Fruit fly (Drosophila melanogaster) whole organism, adult: ENCODE measurements around the gene Prosbeta7.

Experiments
- CG11617 ChIP-seq: fragments of 200-800 bp; sonication (Bioruptor generic); optimal IDR thresholded peaks from 2 replicates; lab custom pipeline; 2017; ENCODE audit warnings: mild to moderate bottlenecking, missing biosample characterization, missing genetic modification reagents, missing genetic modification characterization
- CG12768 ChIP-seq: fragments of 200-800 bp; sonication (Bioruptor generic); optimal IDR thresholded peaks from 2 replicates; lab custom pipeline; 2017; ENCODE audit warnings: missing biosample characterization, missing genetic modification characterization, mild to moderate bottlenecking, moderate library complexity, missing genetic modification reagents
- CG14711 ChIP-seq: fragments of 200-800 bp; sonication (Bioruptor generic); optimal IDR thresholded peaks from 2 replicates; lab custom pipeline; 2018; ENCODE audit warnings: missing biosample characterization, mild to moderate bottlenecking, missing genetic modification characterization, moderate library complexity
- CG1620 ChIP-seq: fragments of 200-800 bp; sonication (Bioruptor generic); optimal IDR thresholded peaks from 2 replicates; lab custom pipeline; 2016; ENCODE audit warnings: missing biosample characterization, missing genetic modification characterization
- CG33017 ChIP-seq: fragments of 200-800 bp; sonication (Bioruptor generic); optimal IDR thresholded peaks from 2 replicates; lab custom pipeline; 2018; ENCODE audit warnings: missing biosample characterization, mild to moderate bottlenecking, missing genetic modification characterization, moderate library complexity
- CG5204 ChIP-seq: fragments of 200-800 bp; sonication (Bioruptor generic); optimal IDR thresholded peaks from 2 replicates; lab custom pipeline; 2016; ENCODE audit warnings: missing biosample characterization, missing genetic modification characterization
- CG7045 ChIP-seq: fragments of 200-800 bp; sonication (Bioruptor generic); optimal IDR thresholded peaks from 2 replicates; lab custom pipeline; 2017; ENCODE audit warnings: missing biosample characterization, mild to moderate bottlenecking, missing genetic modification characterization
- CG7101 ChIP-seq: fragments of 200-800 bp; sonication (Bioruptor generic); optimal IDR thresholded peaks from 2 replicates; lab custom pipeline; 2018; ENCODE audit warnings: missing biosample characterization, mild to moderate bottlenecking, missing genetic modification characterization, moderate library complexity
- Clk ChIP-seq: fragments of 200-800 bp; sonication (Bioruptor generic); optimal IDR thresholded peaks from 2 replicates; lab custom pipeline; 2017; ENCODE audit warnings: missing biosample characterization, missing genetic modification characterization
- Crg-1 ChIP-seq: fragments of 200-800 bp; sonication (Bioruptor generic); optimal IDR thresholded peaks from 2 replicates; lab custom pipeline; 2016; ENCODE audit warnings: missing biosample characterization, missing genetic modification characterization
- Hr96 ChIP-seq: fragments of 200-800 bp; sonication (Bioruptor generic); optimal IDR thresholded peaks from 2 replicates; lab custom pipeline; 2016; ENCODE audit warnings: missing biosample characterization, missing genetic modification characterization
- Mnt ChIP-seq: fragments of 200-800 bp; sonication (Bioruptor generic); optimal IDR thresholded peaks from 2 replicates; lab custom pipeline; 2016; ENCODE audit warnings: missing biosample characterization, mild to moderate bottlenecking, missing genetic modification characterization
- bab1 ChIP-seq: fragments of 200-800 bp; sonication (Bioruptor generic); optimal IDR thresholded peaks from 3 replicates; lab custom pipeline; 2019; ENCODE audit warnings: missing biosample characterization, mild to moderate bottlenecking, missing genetic modification characterization, moderate library complexity
- cic ChIP-seq: fragments of 200-800 bp; sonication (Bioruptor generic); optimal IDR thresholded peaks from 2 replicates; lab custom pipeline; 2017; ENCODE audit warnings: missing biosample characterization, mild to moderate bottlenecking, missing genetic modification characterization, moderate library complexity
- cnc ChIP-seq, 2 experiments: fragments of >200 bp; optimal IDR thresholded peaks; 2 replicates each; lab custom pipeline; 2017
- kay ChIP-seq: fragments of 200-800 bp; sonication (Bioruptor generic); peaks from one replicate; lab custom pipeline; 2016; ENCODE audit warnings: missing biosample characterization, missing genetic modification characterization, borderline replicate concordance
- ovo ChIP-seq: fragments of 200-800 bp; sonication (Bioruptor generic); optimal IDR thresholded peaks from 2 replicates; lab custom pipeline; 2016; ENCODE audit warnings: missing biosample characterization, missing genetic modification characterization
- pad ChIP-seq: fragments of 200-800 bp; sonication (Bioruptor generic); optimal IDR thresholded peaks from 3 replicates; lab custom pipeline; 2017; ENCODE audit warnings: missing biosample characterization, missing genetic modification characterization, mild to moderate bottlenecking, moderate library complexity, missing genetic modification reagents
- tj ChIP-seq: fragments of 200-800 bp; sonication (Bioruptor generic); optimal IDR thresholded peaks from 3 replicates; lab custom pipeline; 2017; ENCODE audit warnings: missing biosample characterization, mild to moderate bottlenecking, missing genetic modification characterization, moderate library complexity
- toe ChIP-seq: fragments of 200-800 bp; sonication (Bioruptor generic); optimal IDR thresholded peaks from 2 replicates; lab custom pipeline; 2016; ENCODE audit warnings: missing biosample characterization, missing genetic modification characterization

Prosbeta7 gene

dm6 chr3R:5364539-5365273, 6.5 kb upstream of the Prosbeta7 start:
- TF ChIP-seq kay (GFP tag; lab: Kevin White, UChicago): peak; percentile 96
- TF ChIP-seq CG11617: no peak
- no peak for TF ChIP-seq pad (GFP tag; lab: Kevin White, UChicago)
- TF ChIP-seq CG7045 (GFP tag; lab: Kevin White, UChicago): no peak
- no peak for TF ChIP-seq toe
- no peak for TF ChIP-seq bab1 (GFP tag; lab: Kevin White, UChicago)
- TF ChIP-seq cic (GFP tag; lab: Kevin White, UChicago): peak; percentile 79
- no peak for TF ChIP-seq CG12768 (GFP tag; lab: Kevin White, UChicago)
- no peak for TF ChIP-seq CG5204 (GFP tag; lab: Kevin White, UChicago)
- TF ChIP-seq CG14711: no peak
- TF ChIP-seq ovo (GFP tag; lab: Kevin White, UChicago): no peak
- no peak for TF ChIP-seq cnc (optimal IDR thresholded peaks at IDR 0.05; lab: Kevin White, UChicago)
- TF ChIP-seq tj (GFP tag; lab: Kevin White, UChicago): no peak
- no peak for TF ChIP-seq CG1620 (GFP tag; lab: Kevin White, UChicago)
- peak; percentile 3 for TF ChIP-seq CG7101 (tag; lab: Kevin White, UChicago)
- peak; percentile 6 for TF ChIP-seq CG33017 (tag; lab: Kevin White, UChicago)
- TF ChIP-seq Mnt (GFP tag; lab: Kevin White, UChicago): peak; percentile 60
- TF ChIP-seq Hr96: no peak
- no peak for TF ChIP-seq Crg-1
- TF ChIP-seq Clk: no peak

DNA sequence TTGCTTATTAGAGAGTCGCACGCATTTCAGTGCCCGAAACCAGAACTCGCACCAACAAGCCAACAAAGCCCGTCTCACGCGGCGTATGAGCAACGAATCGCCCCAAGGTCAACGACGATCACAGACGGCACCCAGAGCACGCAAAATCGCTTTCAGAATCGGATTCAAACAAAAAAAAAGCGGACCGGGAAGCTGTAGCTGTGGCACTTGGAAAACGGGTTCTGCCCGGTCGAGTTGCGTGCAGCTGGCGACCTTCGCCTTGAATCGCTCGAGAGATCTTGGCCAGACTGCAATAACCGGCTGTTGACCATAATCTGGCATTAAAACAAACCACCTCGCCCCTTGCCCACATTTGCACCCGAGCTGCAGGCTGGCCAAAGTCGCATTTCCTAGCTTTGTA, 5.2 kb upstream of the Prosbeta7 start:
- TF ChIP-seq Mnt (GFP tag; lab: Kevin White, UChicago) (no peak), CG7045 (GFP tag; lab: Kevin White, UChicago) (no peak), CG1620 (GFP tag; lab: Kevin White, UChicago) (no peak), kay (GFP tag; lab: Kevin White, UChicago) (no peak), Crg-1 (no peak), Hr96 (no peak), CG7101 (tag; lab: Kevin White, UChicago) (no peak), toe (no peak), pad (GFP tag; lab: Kevin White, UChicago) (no peak), bab1 (GFP tag; lab: Kevin White, UChicago) (no peak), CG12768 (GFP tag; lab: Kevin White, UChicago) (no peak), cnc (optimal IDR thresholded peaks at IDR 0.05; lab: Kevin White, UChicago) (no peak), CG14711 (no peak)

DNA sequence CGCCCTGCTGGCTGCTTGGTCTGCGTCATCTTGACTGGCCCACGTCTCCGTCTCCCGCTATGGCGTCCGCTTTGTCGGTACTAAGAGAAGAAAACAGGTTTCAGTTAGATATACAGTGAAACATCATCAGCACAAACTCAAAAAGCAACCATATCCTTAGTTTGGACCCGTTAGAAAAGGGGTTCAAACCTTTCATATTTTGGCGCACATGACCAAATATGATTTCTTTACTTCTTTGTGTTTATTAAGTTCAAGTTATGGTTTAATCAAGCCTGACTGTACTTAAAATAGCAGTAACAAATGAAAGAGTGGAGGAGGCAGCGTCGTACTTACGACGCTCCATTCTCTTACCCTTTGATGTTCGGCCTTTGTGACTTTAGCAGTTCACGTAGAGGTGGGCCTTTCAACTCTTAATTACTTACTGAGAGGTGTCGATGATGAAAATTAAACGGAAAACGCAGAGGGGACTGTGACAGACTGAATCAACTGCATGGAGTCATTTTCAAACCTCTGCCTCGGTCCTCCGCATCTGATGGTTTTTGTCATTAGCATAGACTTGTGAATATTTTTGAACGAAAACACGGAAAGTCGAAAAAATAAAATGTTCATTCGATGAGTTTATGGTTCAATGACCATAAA, 3.6 kb upstream of the Prosbeta7 start:
- TF ChIP-seq bab1 (GFP tag; lab: Kevin White, UChicago) (no peak), CG14711 (peak; percentile 18), CG33017 (tag; lab: Kevin White, UChicago) (peak; percentile 11), CG7101 (tag; lab: Kevin White, UChicago) (no peak)

DNA sequence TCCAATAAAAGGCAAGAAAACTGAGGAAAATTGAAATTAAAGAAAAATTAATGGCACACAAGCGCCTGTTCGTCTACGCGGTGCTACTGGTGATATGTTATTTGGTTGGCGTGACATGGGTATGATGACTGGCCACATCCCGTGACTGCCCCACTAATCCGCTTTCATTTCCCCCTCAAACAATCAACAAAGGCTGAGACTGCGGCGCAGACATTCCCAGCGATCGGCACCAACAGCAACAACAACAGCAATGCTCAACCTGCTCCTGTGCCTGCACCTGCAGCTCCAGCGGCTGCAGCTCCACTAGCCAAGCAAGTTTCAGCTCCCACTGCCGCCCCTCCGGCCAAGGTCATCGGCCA, 3.0 kb downstream of the Prosbeta7 start:
- TF ChIP-seq Hr96 (no peak), CG14711 (no peak), toe (no peak), CG7045 (GFP tag; lab: Kevin White, UChicago) (no peak), tj (GFP tag; lab: Kevin White, UChicago) (no peak), CG33017 (tag; lab: Kevin White, UChicago) (no peak), CG7101 (tag; lab: Kevin White, UChicago) (no peak), kay (GFP tag; lab: Kevin White, UChicago) (no peak), cic (GFP tag; lab: Kevin White, UChicago) (no peak), cnc (optimal IDR thresholded peaks at IDR 0.05; lab: Kevin White, UChicago) (no peak)

dm6 chr3R:5354373-5355134, 3.6 kb downstream of the Prosbeta7 start, which contains the start of the genes CG11999 and CG1161:
TSS of gene CG11999 (minus strand) at chr3R:5354747.
TSS of gene CG1161 (plus strand) at chr3R:5355092.
- no peak for TF ChIP-seq bab1 (GFP tag; lab: Kevin White, UChicago)
- TF ChIP-seq Mnt (GFP tag; lab: Kevin White, UChicago): no peak
- TF ChIP-seq CG7101 (tag; lab: Kevin White, UChicago): no peak
- no peak for TF ChIP-seq CG11617
- TF ChIP-seq cic (GFP tag; lab: Kevin White, UChicago): no peak
- TF ChIP-seq Hr96: no peak
- no peak for TF ChIP-seq CG12768 (GFP tag; lab: Kevin White, UChicago)
- no peak for TF ChIP-seq toe
- TF ChIP-seq Crg-1: peak; percentile 13
- no peak for TF ChIP-seq ovo (GFP tag; lab: Kevin White, UChicago)
- no peak for TF ChIP-seq CG33017 (tag; lab: Kevin White, UChicago)
- TF ChIP-seq CG14711: no peak
- TF ChIP-seq cnc (optimal IDR thresholded peaks at IDR 0.05; lab: Kevin White, UChicago): no peak
- TF ChIP-seq CG5204 (GFP tag; lab: Kevin White, UChicago): no peak
- TF ChIP-seq Clk: no peak
- peak; percentile 17 for TF ChIP-seq pad (GFP tag; lab: Kevin White, UChicago)
- TF ChIP-seq CG7045 (GFP tag; lab: Kevin White, UChicago): no peak
- TF ChIP-seq kay (GFP tag; lab: Kevin White, UChicago): no peak
- TF ChIP-seq tj (GFP tag; lab: Kevin White, UChicago): peak; percentile 9
- no peak for TF ChIP-seq CG1620 (GFP tag; lab: Kevin White, UChicago)
